Fruit fly (Drosophila melanogaster) whole organism, pupa: ENCODE results near the gene CG43116.

Source experiments
- CG10348 ChIP-seq: fragments of 200-800 bp; sonication (Bioruptor generic); IDR thresholded peaks from 2 replicates; pipeline ENCODE4 v1.3.6; 2022; ENCODE audit warnings: missing biosample characterization, missing genetic modification characterization
- CG12605 ChIP-seq: fragments of 200-800 bp; sonication (Bioruptor generic); IDR thresholded peaks from 2 replicates; pipeline ENCODE4 v1.3.6; 2022; ENCODE audit warnings: missing biosample characterization, missing genetic modification characterization
- CG13204 ChIP-seq: fragments of 200-800 bp; sonication (Bioruptor generic); optimal IDR thresholded peaks from 2 replicates; lab custom pipeline; 2018; ENCODE audit warnings: missing biosample characterization, mild to moderate bottlenecking, missing genetic modification characterization, moderate library complexity
- CG14655 ChIP-seq: fragments of 200-800 bp; sonication (Bioruptor generic); optimal IDR thresholded peaks from 3 replicates; lab custom pipeline; 2017; ENCODE audit warnings: mild to moderate bottlenecking, missing biosample characterization, missing genetic modification reagents, missing genetic modification characterization
- CG15710 ChIP-seq: fragments of 200-800 bp; sonication (Bioruptor generic); optimal IDR thresholded peaks from 2 replicates; lab custom pipeline; 2018; ENCODE audit warnings: missing biosample characterization, mild to moderate bottlenecking, missing genetic modification characterization, moderate library complexity
- CG17806 ChIP-seq: fragments of 200-800 bp; sonication (Bioruptor generic); optimal IDR thresholded peaks from 2 replicates; lab custom pipeline; 2018; ENCODE audit warnings: missing biosample characterization, mild to moderate bottlenecking, missing genetic modification characterization, moderate library complexity
- CG32121 ChIP-seq: fragments of 200-800 bp; sonication (Bioruptor generic); IDR thresholded peaks from 2 replicates; pipeline ENCODE4 v1.3.6; 2022; ENCODE audit warnings: missing biosample characterization, missing genetic modification characterization
- CG34367 ChIP-seq: fragments of 200-800 bp; sonication (Bioruptor generic); optimal IDR thresholded peaks from 2 replicates; lab custom pipeline; 2018; ENCODE audit warnings: missing biosample characterization, mild to moderate bottlenecking, missing genetic modification characterization
- CG4496 ChIP-seq: fragments of 200-800 bp; sonication (Bioruptor generic); IDR thresholded peaks from 3 replicates; pipeline ENCODE4 v1.3.6; 2022; ENCODE audit warnings: missing biosample characterization, missing genetic modification characterization
- CG8159 ChIP-seq: fragments of 200-800 bp; sonication (Bioruptor generic); optimal IDR thresholded peaks from 3 replicates; lab custom pipeline; 2018; ENCODE audit warnings: missing biosample characterization, mild to moderate bottlenecking, missing genetic modification characterization, moderate library complexity
- CG8301 ChIP-seq: fragments of 200-800 bp; sonication (Bioruptor generic); optimal IDR thresholded peaks from 2 replicates; lab custom pipeline; 2018; ENCODE audit warnings: missing biosample characterization, mild to moderate bottlenecking, missing genetic modification characterization
- CG9948 ChIP-seq: fragments of 200-800 bp; sonication (Bioruptor generic); optimal IDR thresholded peaks from 2 replicates; lab custom pipeline; 2018; ENCODE audit warnings: missing biosample characterization, mild to moderate bottlenecking, missing genetic modification characterization, moderate library complexity
- D1 ChIP-seq: fragments of 200-800 bp; sonication (Bioruptor generic); optimal IDR thresholded peaks from 2 replicates; lab custom pipeline; 2018; ENCODE audit warnings: missing biosample characterization, mild to moderate bottlenecking, missing genetic modification characterization, moderate library complexity
- EcR ChIP-seq: fragments of 200-800 bp; sonication (Bioruptor generic); optimal IDR thresholded peaks from 3 replicates; lab custom pipeline; 2019; ENCODE audit warnings: missing biosample characterization, missing genetic modification characterization, mild to moderate bottlenecking, moderate library complexity, missing genetic modification reagents
- Ets98B ChIP-seq: fragments of 200-800 bp; sonication (Bioruptor generic); IDR thresholded peaks from 2 replicates; pipeline ENCODE4 v1.3.6; 2022; ENCODE audit warnings: missing biosample characterization, missing genetic modification characterization
- Pif1A ChIP-seq: fragments of 200-800 bp; sonication (Bioruptor generic); optimal IDR thresholded peaks from 3 replicates; lab custom pipeline; 2016; ENCODE audit warnings: missing biosample characterization, missing genetic modification characterization
- Pif1B ChIP-seq: fragments of 200-800 bp; sonication (Bioruptor generic); optimal IDR thresholded peaks from 3 replicates; lab custom pipeline; 2016; ENCODE audit warnings: missing biosample characterization, missing genetic modification characterization
- Snoo ChIP-seq: fragments of 200-800 bp; sonication (Bioruptor generic); optimal IDR thresholded peaks from 3 replicates; lab custom pipeline; 2017; ENCODE audit warnings: missing biosample characterization, mild to moderate bottlenecking, missing genetic modification characterization, inconsistent platforms
- fd96Ca ChIP-seq: fragments of 200-800 bp; sonication (Bioruptor generic); IDR thresholded peaks from 3 replicates; pipeline ENCODE4 v1.3.6; 2022; ENCODE audit warnings: missing biosample characterization, missing genetic modification characterization
- gl ChIP-seq: fragments of 200-800 bp; sonication (Bioruptor generic); optimal IDR thresholded peaks from 2 replicates; lab custom pipeline; 2018; ENCODE audit warnings: missing biosample characterization, mild to moderate bottlenecking, missing genetic modification characterization
- rn ChIP-seq: fragments of 200-800 bp; sonication (Bioruptor generic); IDR thresholded peaks from 2 replicates; pipeline ENCODE4 v1.3.6; 2022; ENCODE audit warnings: missing biosample characterization, missing genetic modification characterization

Gene CG43116

DNA sequence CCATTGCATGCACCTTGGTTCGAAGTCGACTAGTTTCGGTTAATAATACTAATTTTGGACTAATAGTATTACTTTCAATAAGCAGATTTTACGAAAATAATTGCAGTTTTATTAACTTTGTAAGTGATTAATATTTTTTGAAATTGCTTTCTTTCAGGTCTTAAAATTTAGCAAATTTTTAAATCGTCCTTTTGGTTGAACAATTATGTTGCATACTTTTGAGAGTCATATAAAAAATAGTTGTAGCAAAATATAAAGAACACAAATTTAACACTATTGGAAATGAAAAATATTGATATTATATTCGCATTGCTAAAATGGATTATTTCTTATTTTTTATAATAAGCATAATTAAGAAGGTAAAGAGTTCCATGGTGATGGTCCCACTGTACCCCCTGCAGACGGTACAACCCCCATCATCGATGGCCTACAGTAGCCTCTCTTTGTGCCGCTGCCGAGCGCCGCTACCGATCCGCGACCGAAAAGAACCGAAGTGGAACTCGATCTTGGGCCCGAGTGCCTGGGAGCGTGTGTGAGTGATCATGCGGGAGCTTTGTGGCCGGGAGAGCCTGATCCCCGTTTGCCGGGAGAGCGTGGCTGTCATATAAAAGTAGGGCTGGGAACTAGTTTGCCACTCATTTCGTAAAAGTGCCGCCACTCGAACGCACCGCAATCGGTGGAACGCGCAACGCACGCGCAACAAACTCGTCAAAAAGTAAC, 24.6 kb upstream of the CG43116 start:
- TF ChIP-seq Snoo (tag; lab: Kevin White, UChicago) (peak; percentile 94), Pif1A (GFP tag; lab: Kevin White, UChicago) (peak; percentile 77), D1 (tag; lab: Kevin White, UChicago) (peak; percentile 92), CG10348 (GFP tag; lab: Robert Waterston, UW) (no peak; the same call in 1 of the 2 replicates), CG14655 (peak; percentile 96), Pif1B (GFP tag; lab: Kevin White, UChicago) (peak; percentile 66), Ets98B (peak; percentile 41), CG8159 (tag; lab: Kevin White, UChicago) (peak; percentile 97), CG12605 (GFP tag; lab: Robert Waterston, UW) (0 out of 2 replicates have a peak, but pooled peaks have one; percentile 23), CG8301 (tag; lab: Kevin White, UChicago) (peak; percentile 94), CG9948 (tag; lab: Kevin White, UChicago) (peak; percentile 96), CG4496 (GFP tag; lab: Robert Waterston, UW) (peak; percentile 60; the same call in 1 of the 3 replicates), CG13204 (GFP tag; lab: Kevin White, UChicago) (peak; percentile 81), CG32121 (peak; percentile 68), CG15710 (tag; lab: Kevin White, UChicago) (peak; percentile 94), rn (GFP tag; lab: Robert Waterston, UW) (peak; percentile 77), CG17806 (peak; percentile 90), EcR (GFP tag; lab: Kevin White, UChicago) (peak; percentile 30), fd96Ca (GFP tag; lab: Robert Waterston, UW) (peak; percentile 46; the same call in 2 of the 3 replicates), gl (peak; percentile 50), CG34367 (peak; percentile 90)

dm6 chr3R:26020244-26021171, 23.7 kb upstream of the CG43116 start:
- TF ChIP-seq EcR (GFP tag; lab: Kevin White, UChicago) (peak; percentile 69), CG32121 (peak; percentile 72; the same call in 1 of the 2 replicates), Snoo (tag; lab: Kevin White, UChicago) (peak; percentile 45), Pif1A (GFP tag; lab: Kevin White, UChicago) (peak; percentile 28), CG14655 (peak; percentile 79), gl (no peak), D1 (tag; lab: Kevin White, UChicago) (peak; percentile 38), CG8159 (tag; lab: Kevin White, UChicago) (peak; percentile 84), CG17806 (peak; percentile 81), CG15710 (tag; lab: Kevin White, UChicago) (peak; percentile 68), CG10348 (GFP tag; lab: Robert Waterston, UW) (no peak), CG12605 (GFP tag; lab: Robert Waterston, UW) (peak; percentile 49), CG4496 (GFP tag; lab: Robert Waterston, UW) (peak; percentile 72), CG9948 (tag; lab: Kevin White, UChicago) (peak; percentile 78), fd96Ca (GFP tag; lab: Robert Waterston, UW) (peak; percentile 68), rn (GFP tag; lab: Robert Waterston, UW) (0 out of 2 replicates have a peak, but pooled peaks have one; percentile 28), Pif1B (GFP tag; lab: Kevin White, UChicago) (peak; percentile 28), CG13204 (GFP tag; lab: Kevin White, UChicago) (peak; percentile 99), CG34367 (peak; percentile 74), Ets98B (peak; percentile 79), CG8301 (tag; lab: Kevin White, UChicago) (peak; percentile 75)

DNA sequence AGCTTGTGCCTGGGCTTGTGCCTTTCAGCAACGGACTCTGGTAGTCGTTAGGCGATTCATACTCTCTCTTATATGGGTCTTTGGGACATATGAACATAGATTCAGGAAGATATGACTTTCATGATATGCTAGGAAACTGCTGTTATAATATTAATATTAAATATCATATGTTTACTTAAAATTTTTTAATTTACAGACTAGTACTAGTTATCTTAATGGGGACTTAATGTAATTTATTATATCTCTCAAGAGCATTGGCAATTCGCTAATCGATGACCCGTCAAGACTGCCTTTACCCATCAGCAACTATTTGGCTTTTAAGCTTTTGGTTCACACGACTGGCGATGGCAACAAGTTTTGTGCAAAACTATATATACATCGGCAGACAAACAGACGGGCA, 22.4 kb upstream of the CG43116 start:
- TF ChIP-seq CG8301 (tag; lab: Kevin White, UChicago) (peak; percentile 81), CG32121 (peak; percentile 89), fd96Ca (GFP tag; lab: Robert Waterston, UW) (peak; percentile 66; the same call in 1 of the 3 replicates), CG17806 (peak; percentile 59), Snoo (tag; lab: Kevin White, UChicago) (no peak), gl (no peak), Pif1B (GFP tag; lab: Kevin White, UChicago) (peak; percentile 19), Pif1A (GFP tag; lab: Kevin White, UChicago) (peak; percentile 47), CG9948 (tag; lab: Kevin White, UChicago) (peak; percentile 72), CG10348 (GFP tag; lab: Robert Waterston, UW) (peak; percentile 56; the same call in 1 of the 2 replicates), CG8159 (tag; lab: Kevin White, UChicago) (peak; percentile 28), CG13204 (GFP tag; lab: Kevin White, UChicago) (no peak), Ets98B (peak; percentile 89), CG12605 (GFP tag; lab: Robert Waterston, UW) (peak; percentile 70), CG4496 (GFP tag; lab: Robert Waterston, UW) (peak; percentile 73), CG15710 (tag; lab: Kevin White, UChicago) (peak; percentile 10), rn (GFP tag; lab: Robert Waterston, UW) (peak; percentile 46; the same call in 1 of the 2 replicates), CG14655 (peak; percentile 84), CG34367 (peak; percentile 22), EcR (GFP tag; lab: Kevin White, UChicago) (no peak), D1 (tag; lab: Kevin White, UChicago) (no peak)
